Worm (Caenorhabditis elegans) whole organism, late embryonic: ENCODE measurements around the gene snb-2.
A peak's percentile ranks its signal among the peaks of the same experiment; 100 is the strongest.

ENCODE experiments used
- C38D4.7 ChIP-seq: fragments of 200-800 bp; sonication (Bioruptor generic); optimal IDR thresholded peaks from 2 replicates; lab custom pipeline; 2018; ENCODE audit warnings: mild to moderate bottlenecking, missing genetic modification characterization, moderate library complexity, missing compliant biosample characterization
- F13H6.1 ChIP-seq: sonication (generic microtip); optimal IDR thresholded peaks from 2 replicates; lab custom pipeline; 2016; ENCODE audit warnings: missing genetic modification characterization, missing compliant biosample characterization
- K02D7.2 ChIP-seq: sonication (generic microtip); optimal IDR thresholded peaks from 2 replicates; lab custom pipeline; 2017; ENCODE audit warnings: mild to moderate bottlenecking, missing genetic modification characterization, missing compliant biosample characterization
- Y22D7AL.16 ChIP-seq: sonication (generic microtip); optimal IDR thresholded peaks from 2 replicates; lab custom pipeline; 2016; ENCODE audit warnings: missing genetic modification characterization, missing compliant biosample characterization
- ceh-18 ChIP-seq: sonication (generic microtip); optimal IDR thresholded peaks from 2 replicates; lab custom pipeline; 2016; ENCODE audit warnings: missing genetic modification characterization, missing compliant biosample characterization
- ceh-2 ChIP-seq: sonication (generic microtip); optimal IDR thresholded peaks from 2 replicates; lab custom pipeline; 2016; ENCODE audit warnings: missing genotype, missing genetic modification characterization, missing compliant biosample characterization
- ceh-24 ChIP-seq: sonication (generic microtip); optimal IDR thresholded peaks from 2 replicates; lab custom pipeline; 2016; ENCODE audit warnings: mild to moderate bottlenecking, missing genetic modification characterization, missing compliant biosample characterization
- ceh-30 ChIP-seq: fragments of 150-350 bp; optimal IDR thresholded peaks from 2 replicates; lab custom pipeline; 2014; ENCODE audit warnings: missing biosample characterization, missing genetic modification characterization
- ceh-31 ChIP-seq: sonication (generic microtip); optimal IDR thresholded peaks from 2 replicates; lab custom pipeline; 2016; ENCODE audit warnings: missing genetic modification characterization, missing compliant biosample characterization
- ceh-48 ChIP-seq: sonication (generic microtip); optimal IDR thresholded peaks from 2 replicates; lab custom pipeline; 2016; ENCODE audit warnings: missing genetic modification characterization, inconsistent platforms, missing compliant biosample characterization
- che-1 ChIP-seq: sonication (generic microtip); optimal IDR thresholded peaks from 2 replicates; lab custom pipeline; 2016; ENCODE audit warnings: mild to moderate bottlenecking, missing genetic modification characterization, missing compliant biosample characterization
- fax-1 ChIP-seq: sonication (generic microtip); optimal IDR thresholded peaks from 2 replicates; lab custom pipeline; 2016; ENCODE audit warnings: missing genotype, missing genetic modification characterization, missing compliant biosample characterization
- fkh-10 ChIP-seq: fragments of 150-350 bp; optimal IDR thresholded peaks from 2 replicates; lab custom pipeline; 2014; ENCODE audit warnings: missing biosample characterization, missing genetic modification reagents, missing genetic modification characterization
- fkh-6 ChIP-seq: sonication (generic microtip); optimal IDR thresholded peaks from 2 replicates; lab custom pipeline; 2016; ENCODE audit warnings: missing genetic modification characterization, missing compliant biosample characterization
- hlh-13 ChIP-seq: fragments of 200-800 bp; sonication (Bioruptor generic); optimal IDR thresholded peaks from 2 replicates; lab custom pipeline; 2018; ENCODE audit warnings: mild to moderate bottlenecking, missing genetic modification characterization, missing compliant biosample characterization
- hlh-30 ChIP-seq: sonication (generic microtip); optimal IDR thresholded peaks from 2 replicates; lab custom pipeline; 2017; ENCODE audit warnings: antibody characterized with exemption, missing genetic modification characterization, missing compliant biosample characterization; ENCODE audit not compliant: insufficient read depth
- lim-6 ChIP-seq: sonication (generic microtip); optimal IDR thresholded peaks from 2 replicates; lab custom pipeline; 2016; ENCODE audit warnings: missing genetic modification characterization, missing compliant biosample characterization
- nfya-1 ChIP-seq: sonication (generic microtip); optimal IDR thresholded peaks from 2 replicates; lab custom pipeline; 2017; ENCODE audit warnings: missing genetic modification characterization, mild to moderate bottlenecking, missing compliant biosample characterization, antibody characterized with exemption, moderate library complexity
- nhr-232 ChIP-seq: sonication (generic microtip); optimal IDR thresholded peaks from 2 replicates; lab custom pipeline; 2016; ENCODE audit warnings: missing genetic modification characterization, missing compliant biosample characterization
- npax-4 ChIP-seq: sonication (generic microtip); optimal IDR thresholded peaks from 2 replicates; lab custom pipeline; 2016; ENCODE audit warnings: missing genetic modification characterization, missing compliant biosample characterization
- odd-2 ChIP-seq: sonication (generic microtip); optimal IDR thresholded peaks from 2 replicates; lab custom pipeline; 2017; ENCODE audit warnings: antibody characterized with exemption, mild to moderate bottlenecking, missing genetic modification characterization, missing compliant biosample characterization
- pat-9 ChIP-seq: fragments of 200-800 bp; sonication (Bioruptor generic); optimal IDR thresholded peaks from 2 replicates; lab custom pipeline; 2018; ENCODE audit warnings: mild to moderate bottlenecking, missing genetic modification characterization, moderate library complexity, missing compliant biosample characterization
- pax-1 ChIP-seq: fragments of 150-350 bp; optimal IDR thresholded peaks from 2 replicates; lab custom pipeline; 2014; ENCODE audit warnings: missing biosample characterization, missing genetic modification characterization
- pha-4 ChIP-seq: fragments of 150-350 bp; optimal IDR thresholded peaks from 2 replicates; lab custom pipeline; 2018; ENCODE audit warnings: missing biosample characterization, missing genetic modification reagents, missing genetic modification characterization
- pqm-1 ChIP-seq: sonication (generic microtip); optimal IDR thresholded peaks from 2 replicates; lab custom pipeline; 2016; ENCODE audit warnings: missing genetic modification characterization, missing compliant biosample characterization
- pros-1 ChIP-seq: fragments of 150-350 bp; optimal IDR thresholded peaks from 2 replicates; lab custom pipeline; 2014; ENCODE audit warnings: missing biosample characterization, missing genetic modification reagents, missing genetic modification characterization
- ref-2 ChIP-seq: sonication (generic microtip); optimal IDR thresholded peaks from 2 replicates; lab custom pipeline; 2016; ENCODE audit warnings: missing genetic modification characterization, missing compliant biosample characterization
- sdc-2 ChIP-seq: sonication (generic microtip); optimal IDR thresholded peaks from 2 replicates; lab custom pipeline; 2016; ENCODE audit warnings: missing genotype, missing genetic modification characterization, missing compliant biosample characterization
- sox-2 ChIP-seq: fragments of 200-800 bp; sonication (Bioruptor generic); IDR thresholded peaks from 2 replicates; pipeline ENCODE4 v1.3.6; 2022; ENCODE audit warnings: missing genetic modification reagents, missing genetic modification characterization, missing compliant biosample characterization
- syd-9 ChIP-seq: sonication (generic microtip); optimal IDR thresholded peaks from 2 replicates; lab custom pipeline; 2016; ENCODE audit warnings: mild to moderate bottlenecking, missing genetic modification characterization, moderate library complexity, missing compliant biosample characterization
- tbx-2 ChIP-seq: sonication (generic microtip); optimal IDR thresholded peaks from 2 replicates; lab custom pipeline; 2016; ENCODE audit warnings: missing genetic modification characterization, missing compliant biosample characterization
- unc-3 ChIP-seq, 2 experiments: fragments of 200-800 bp in 1 of 2; sonication (Bioruptor generic) in 1 of 2; sonication (generic microtip) in 1 of 2; conservative IDR thresholded peaks in 1 of 2; optimal IDR thresholded peaks in 1 of 2; 2 replicates each; pipeline versions ENCODE4 v1.3.6 to Lab custom; 2016 to 2022; ENCODE audit warnings: missing compliant biosample characterization in 2 of 2, missing genetic modification characterization in 2 of 2, missing genetic modification reagents in 1 of 2
- unc-42 ChIP-seq: sonication (generic microtip); optimal IDR thresholded peaks from 2 replicates; lab custom pipeline; 2016; ENCODE audit warnings: missing genotype, missing genetic modification characterization, missing compliant biosample characterization
- unc-86 ChIP-seq: sonication (generic microtip); optimal IDR thresholded peaks from 2 replicates; lab custom pipeline; 2016; ENCODE audit warnings: missing genetic modification characterization, missing compliant biosample characterization

snb-2 gene

ce11 chrV:12317894-12318553 lies 27.7 kb downstream of the snb-2 start, which contains the start of the genes R04F11.5 and R04F11.2:
Gene R04F11.5, minus strand, starts transcription at chrV:12318019.
Gene R04F11.2, plus strand, starts transcription at chrV:12318381.
- TF ChIP-seq ref-2 (peak; percentile 12), ceh-31 (peak; percentile 53), unc-42 (peak; percentile 15), pax-1 (tag; lab: Kevin White, UChicago) (no peak), fkh-10 (peak; percentile 6), Y22D7AL.16 (tag; lab: Kevin White, UChicago) (no peak), ceh-18 (peak; percentile 8), nfya-1 (tag; lab: Kevin White, UChicago) (peak; percentile 84), F13H6.1 (tag; lab: Kevin White, UChicago) (no peak), odd-2 (no peak)
- TF ChIP-seq, all 69 proteins: peak for 6

ce11 chrV:12317080-12317479 lies 28.6 kb downstream of the snb-2 start, which contains the start of gene R04F11.3:
Gene R04F11.3, minus strand, starts transcription at chrV:12317180.
- TF ChIP-seq nfya-1 (tag; lab: Kevin White, UChicago) (no peak), sox-2 (GFP tag; lab: Robert Waterston, UW) (no peak), hlh-13 (GFP tag; lab: Kevin White, UChicago) (no peak), unc-42 (no peak)

- TF ChIP-seq pqm-1 (tag; lab: Kevin White, UChicago) (no peak), pha-4 (no peak), che-1 (tag; lab: Kevin White, UChicago) (no peak), npax-4 (tag; lab: Kevin White, UChicago) (no peak), K02D7.2 (tag; lab: Kevin White, UChicago) (no peak), syd-9 (tag; lab: Kevin White, UChicago) (no peak), hlh-30 (tag; lab: Kevin White, UChicago) (no peak)
These were observed 29.6 kb downstream of the snb-2 start for ce11 chrV:12316076-12316475.

DNA sequence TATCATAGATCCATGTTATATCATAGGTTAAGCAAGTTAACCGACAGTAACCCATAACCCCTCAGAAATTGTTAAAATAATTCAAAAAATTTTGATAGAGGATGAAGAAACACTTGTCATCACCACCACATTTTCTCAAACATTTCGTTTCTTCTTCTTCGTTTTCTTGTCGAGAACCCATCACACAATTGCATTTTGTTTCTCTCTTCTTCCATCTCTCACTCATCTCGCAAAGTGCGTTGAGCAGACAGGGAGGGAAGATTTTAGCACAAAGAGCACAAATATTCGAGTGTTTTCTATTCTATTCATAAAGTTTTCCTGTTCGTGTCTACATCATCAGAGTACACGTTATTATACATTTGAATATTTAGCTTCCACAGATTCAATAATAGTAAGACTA lies 31.3 kb downstream of the snb-2 start:
- TF ChIP-seq pax-1 (tag; lab: Kevin White, UChicago) (no peak), unc-42 (peak; percentile 59)

ce11 chrV:12310256-12310655 lies 35.5 kb downstream of the snb-2 start, which contains the start of gene hpo-30:
Gene hpo-30, minus strand, starts transcription at chrV:12310356.
- TF ChIP-seq ceh-30 (tag; lab: Kevin White, UChicago): no peak
- no peak for TF ChIP-seq ceh-24
- no peak for TF ChIP-seq pax-1 (tag; lab: Kevin White, UChicago)
- no peak for TF ChIP-seq fkh-6 (tag; lab: Kevin White, UChicago)
- TF ChIP-seq C38D4.7 (GFP tag; lab: Kevin White, UChicago): no peak
- TF ChIP-seq ceh-2 (tag; lab: Kevin White, UChicago): no peak
- no peak for TF ChIP-seq syd-9 (tag; lab: Kevin White, UChicago)
- TF ChIP-seq pat-9 (tag; lab: Kevin White, UChicago): no peak
- no peak for TF ChIP-seq unc-3 (GFP tag; conservative IDR thresholded peaks at IDR 0.05; lab: Robert Waterston, UW)
- TF ChIP-seq unc-3 (tag; optimal IDR thresholded peaks at IDR 0.05; lab: Kevin White, UChicago): no peak
- no peak for TF ChIP-seq lim-6 (tag; lab: Kevin White, UChicago)
- no peak for TF ChIP-seq Y22D7AL.16 (tag; lab: Kevin White, UChicago)
- TF ChIP-seq che-1 (tag; lab: Kevin White, UChicago): no peak
- TF ChIP-seq pros-1 (tag; lab: Kevin White, UChicago): no peak
- TF ChIP-seq nhr-232 (tag; lab: Kevin White, UChicago): no peak
- TF ChIP-seq unc-86 (tag; lab: Kevin White, UChicago): no peak
- no peak for TF ChIP-seq sdc-2 (tag; lab: Kevin White, UChicago)
- no peak for TF ChIP-seq ceh-48
- no peak for TF ChIP-seq tbx-2 (tag; lab: Kevin White, UChicago)
- TF ChIP-seq fax-1 (tag; lab: Kevin White, UChicago): no peak
